Worm (Caenorhabditis elegans): ENCODE measurements around the gene Y41E3.18.

ce11 chrIV:15027884-15028283 lies 37.7 kb downstream of the Y41E3.18 start:
- no peak for TF ChIP-seq F16B12.6 (tag; optimal IDR thresholded peaks at IDR 0.05)
- no peak for TF ChIP-seq fos-1 (tag; optimal IDR thresholded peaks at IDR 0.05)
- no peak for TF ChIP-seq C04F5.9 (tag; optimal IDR thresholded peaks at IDR 0.05)
- no peak for TF ChIP-seq sup-37 (GFP tag; optimal IDR thresholded peaks at IDR 0.05)
- TF ChIP-seq lir-3 (tag; optimal IDR thresholded peaks at IDR 0.05; ENCODE audit: poor library complexity), result no peak
- no peak for TF ChIP-seq ama-1 (optimal IDR thresholded peaks at IDR 0.05)
- TF ChIP-seq ztf-11 (tag; optimal IDR thresholded peaks at IDR 0.05), result no peak
- no peak for TF ChIP-seq pag-3 (tag; optimal IDR thresholded peaks at IDR 0.05; ENCODE audit: borderline replicate concordance, insufficient read depth)
- no peak for TF ChIP-seq unc-130 (tag; optimal IDR thresholded peaks at IDR 0.05)
- no peak for TF ChIP-seq lin-35 (GFP tag; optimal IDR thresholded peaks at IDR 0.05)
- TF ChIP-seq C34B4.2 (tag; optimal IDR thresholded peaks at IDR 0.05), result no peak
- no peak for TF ChIP-seq skn-1 (tag; optimal IDR thresholded peaks at IDR 0.05)
- TF ChIP-seq aly-2 (tag; optimal IDR thresholded peaks at IDR 0.05), result no peak

Data from whole organism, L1 larva.